Worm (Caenorhabditis elegans): ENCODE measurements around the gene mtm-9.

Gene mtm-9

DNA sequence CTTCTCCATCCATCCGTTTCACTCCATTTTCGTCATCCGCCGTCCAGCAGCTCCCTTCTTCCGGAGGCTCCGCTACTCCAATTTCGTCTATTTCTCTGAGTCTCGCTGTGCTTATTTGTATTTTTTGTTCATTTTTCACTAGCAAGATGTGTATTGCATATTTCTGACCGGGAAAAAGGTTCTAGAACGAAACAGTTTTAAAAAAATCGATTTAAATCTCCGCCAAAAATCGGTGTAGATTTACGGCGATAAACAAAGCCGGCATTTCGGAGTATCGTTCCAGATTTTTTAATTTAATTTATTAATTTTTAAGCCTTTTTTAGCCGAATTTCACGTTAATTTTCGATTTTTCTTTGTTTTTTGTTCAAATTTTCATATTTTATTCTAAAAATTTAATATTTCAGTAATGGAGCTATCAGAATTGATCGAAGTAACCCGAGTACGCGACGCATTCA is at the start of gene mtm-9:
Gene mtm-9, plus strand, starts transcription at position 405 of the 455 bp plus-strand sequence.
- TF ChIP-seq ceh-31 (tag; optimal IDR thresholded peaks at IDR 0.05) (peak; percentile 2), F13H6.1 (tag; optimal IDR thresholded peaks at IDR 0.05) (no peak), pha-4 (tag; optimal IDR thresholded peaks at IDR 0.05) (no peak), fkh-10 (GFP tag; optimal IDR thresholded peaks at IDR 0.05) (no peak), fkh-6 (tag; optimal IDR thresholded peaks at IDR 0.05) (no peak), unc-42 (tag; optimal IDR thresholded peaks at IDR 0.05) (peak; percentile 4), nfya-1 (tag; optimal IDR thresholded peaks at IDR 0.05) (peak; percentile 18), ceh-30 (tag; optimal IDR thresholded peaks at IDR 0.05) (no peak), ceh-48 (tag; optimal IDR thresholded peaks at IDR 0.05) (no peak), ztf-16 (tag; optimal IDR thresholded peaks at IDR 0.05) (no peak), ahr-1 (tag; optimal IDR thresholded peaks at IDR 0.05) (no peak), ceh-18 (tag; optimal IDR thresholded peaks at IDR 0.05) (no peak), hlh-6 (tag; optimal IDR thresholded peaks at IDR 0.05) (no peak), hlh-30 (tag; optimal IDR thresholded peaks at IDR 0.05; ENCODE audit: insufficient read depth) (no peak), unc-55 (GFP tag; optimal IDR thresholded peaks at IDR 0.05) (no peak)

DNA sequence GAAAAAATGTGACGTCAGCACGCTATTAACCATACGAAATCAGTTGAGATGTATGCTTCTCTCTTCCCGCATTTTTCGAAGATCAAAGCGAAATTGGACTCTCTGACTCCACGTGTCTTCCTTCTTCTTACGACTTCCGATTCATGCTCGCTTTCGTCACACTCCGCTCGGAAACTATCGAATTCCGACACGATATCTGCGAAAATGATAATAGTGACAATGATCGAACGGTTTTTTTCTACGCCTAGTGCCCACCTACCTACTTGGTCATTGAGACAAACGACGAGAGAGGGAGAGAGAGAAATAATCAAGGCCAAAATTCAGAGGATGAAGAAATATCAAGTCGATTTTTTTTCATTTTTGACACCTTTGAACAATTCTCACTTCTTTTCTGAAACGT is 49.7 kb upstream of the mtm-9 start:
- TF ChIP-seq ceh-45 (GFP tag; IDR thresholded peaks at IDR 0.05) = no peak
- TF ChIP-seq ceh-34 (tag; optimal IDR thresholded peaks at IDR 0.05) = no peak
- no peak for TF ChIP-seq npax-4 (tag; optimal IDR thresholded peaks at IDR 0.05)
- TF ChIP-seq dmd-4 (tag; optimal IDR thresholded peaks at IDR 0.05; ENCODE audit: borderline replicate concordance) = no peak
- no peak for TF ChIP-seq fkh-10 (GFP tag; optimal IDR thresholded peaks at IDR 0.05)
- TF ChIP-seq unc-3 (GFP tag; conservative IDR thresholded peaks at IDR 0.05) = no peak
- TF ChIP-seq unc-3 (tag; optimal IDR thresholded peaks at IDR 0.05) = no peak
- TF ChIP-seq tbx-7 (tag; optimal IDR thresholded peaks at IDR 0.05) = no peak
- TF ChIP-seq pqm-1 (tag; optimal IDR thresholded peaks at IDR 0.05) = no peak
- no peak for TF ChIP-seq K09A11.1 (tag; optimal IDR thresholded peaks at IDR 0.05; ENCODE audit: insufficient read depth)
- TF ChIP-seq rnt-1 (tag; optimal IDR thresholded peaks at IDR 0.05) = no peak
- TF ChIP-seq lim-6 (tag; optimal IDR thresholded peaks at IDR 0.05) = no peak
- TF ChIP-seq ceh-22 (tag; optimal IDR thresholded peaks at IDR 0.05) = no peak
- no peak for TF ChIP-seq hlh-6 (tag; optimal IDR thresholded peaks at IDR 0.05)
- TF ChIP-seq ahr-1 (tag; optimal IDR thresholded peaks at IDR 0.05) = no peak
- TF ChIP-seq pag-3 (tag; optimal IDR thresholded peaks at IDR 0.05; ENCODE audit: borderline replicate concordance) = no peak
- TF ChIP-seq ceh-48 (tag; optimal IDR thresholded peaks at IDR 0.05) = no peak
- no peak for TF ChIP-seq ceh-18 (tag; optimal IDR thresholded peaks at IDR 0.05)

ce11 chrV:3695254-3695653 is 48.1 kb upstream of the mtm-9 start:
- TF ChIP-seq rnt-1 (tag; optimal IDR thresholded peaks at IDR 0.05) (no peak), zip-5 (tag; optimal IDR thresholded peaks at IDR 0.05) (no peak), Y22D7AL.16 (tag; optimal IDR thresholded peaks at IDR 0.05) (no peak), ceh-2 (tag; optimal IDR thresholded peaks at IDR 0.05) (no peak), tbx-7 (tag; optimal IDR thresholded peaks at IDR 0.05) (no peak), pqm-1 (tag; optimal IDR thresholded peaks at IDR 0.05) (no peak), ceh-48 (tag; optimal IDR thresholded peaks at IDR 0.05) (no peak), hlh-6 (tag; optimal IDR thresholded peaks at IDR 0.05) (no peak), ets-4 (tag; optimal IDR thresholded peaks at IDR 0.05) (no peak), ztf-16 (tag; optimal IDR thresholded peaks at IDR 0.05) (no peak), ahr-1 (tag; optimal IDR thresholded peaks at IDR 0.05) (no peak), fkh-6 (tag; optimal IDR thresholded peaks at IDR 0.05) (no peak), ceh-19 (GFP tag; optimal IDR thresholded peaks at IDR 0.05) (no peak), lim-6 (tag; optimal IDR thresholded peaks at IDR 0.05) (no peak), mec-3 (tag; optimal IDR thresholded peaks at IDR 0.05; ENCODE audit: borderline replicate concordance) (no peak), npax-4 (tag; optimal IDR thresholded peaks at IDR 0.05) (no peak), pag-3 (tag; optimal IDR thresholded peaks at IDR 0.05; ENCODE audit: borderline replicate concordance) (no peak), unc-42 (tag; optimal IDR thresholded peaks at IDR 0.05) (no peak)

DNA sequence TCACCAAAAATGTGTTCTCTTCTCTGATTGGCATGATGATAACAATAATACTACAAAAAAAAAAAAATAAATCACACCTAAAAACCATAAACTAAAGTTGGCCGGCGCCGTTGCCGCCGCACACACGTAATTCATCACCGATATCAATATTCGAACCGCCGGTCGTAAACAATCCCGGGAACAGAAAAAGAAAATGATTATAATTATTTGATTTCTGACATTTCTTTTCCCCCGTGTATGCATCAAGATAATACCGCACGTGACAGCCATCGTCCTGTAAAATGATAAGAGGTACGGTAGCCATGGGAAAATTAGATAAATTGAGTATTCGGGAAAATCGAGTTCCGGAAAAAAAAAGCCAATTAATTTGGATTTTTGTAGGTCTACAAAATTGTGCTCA is 46.3 kb upstream of the mtm-9 start:
- TF ChIP-seq elt-2 (tag; optimal IDR thresholded peaks at IDR 0.05) (peak; percentile 74), ref-2 (tag; optimal IDR thresholded peaks at IDR 0.05) (no peak), nfya-1 (tag; optimal IDR thresholded peaks at IDR 0.05) (no peak), hlh-30 (tag; optimal IDR thresholded peaks at IDR 0.05; ENCODE audit: insufficient read depth) (no peak), zip-5 (tag; optimal IDR thresholded peaks at IDR 0.05) (no peak)

All from whole organism, late embryonic.